Worm (Caenorhabditis elegans): ENCODE measurements around the gene soc-2.

soc-2 gene

DNA sequence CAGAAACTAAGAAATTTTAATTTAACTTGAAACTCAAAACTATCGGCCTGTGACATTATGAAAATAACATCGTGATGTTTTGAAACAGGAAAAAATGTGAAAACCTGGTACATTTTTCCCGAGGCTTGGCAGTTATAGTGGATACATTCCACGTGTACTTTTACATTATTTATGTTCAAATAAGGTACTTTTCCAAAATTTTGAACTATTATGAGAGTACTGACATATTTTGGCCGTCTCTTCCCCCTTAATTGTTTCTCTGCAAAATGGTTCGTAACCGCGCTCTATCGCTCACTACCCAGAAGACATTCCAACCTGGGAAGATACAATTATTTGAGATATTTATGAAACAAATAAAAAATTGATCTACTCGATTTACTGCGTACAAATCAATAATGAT is 2.5 kb downstream of the soc-2 start, which contains the start of gene C24D10.5:
Gene C24D10.5 (plus strand): TSS at position 301 of the 400 bp plus-strand sequence.
- TF ChIP-seq dao-5 (tag; optimal IDR thresholded peaks at IDR 0.05) (no peak), W03F9.2 (tag; optimal IDR thresholded peaks at IDR 0.05) (no peak), him-1 (tag; optimal IDR thresholded peaks at IDR 0.05) (no peak)

DNA sequence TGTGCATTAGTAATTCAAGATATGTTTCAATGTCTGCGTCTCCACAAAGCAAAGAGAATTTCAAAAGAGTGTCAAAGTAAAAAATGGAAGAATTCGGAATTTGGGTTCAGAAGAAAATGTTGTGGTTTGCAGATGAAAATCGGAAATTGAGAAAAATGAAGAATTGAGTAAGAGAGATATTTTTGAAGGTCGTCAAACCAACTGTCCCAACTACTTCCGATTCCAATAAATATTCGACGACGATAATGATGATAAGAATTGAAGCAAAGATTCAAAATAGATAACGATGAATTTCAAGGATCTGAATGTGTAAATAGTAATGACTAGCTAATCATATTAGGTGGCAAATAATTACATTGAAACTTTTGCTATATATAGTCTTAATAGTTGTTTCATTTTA is 12.3 kb downstream of the soc-2 start:
- TF ChIP-seq dao-5 (tag; optimal IDR thresholded peaks at IDR 0.05) (no peak), W03F9.2 (tag; optimal IDR thresholded peaks at IDR 0.05) (no peak), him-1 (tag; optimal IDR thresholded peaks at IDR 0.05) (no peak)

- TF ChIP-seq him-1 (tag; optimal IDR thresholded peaks at IDR 0.05), result no peak
Observed at ce11 chrIV:5139189-5139588, 13.1 kb downstream of the soc-2 start.

DNA sequence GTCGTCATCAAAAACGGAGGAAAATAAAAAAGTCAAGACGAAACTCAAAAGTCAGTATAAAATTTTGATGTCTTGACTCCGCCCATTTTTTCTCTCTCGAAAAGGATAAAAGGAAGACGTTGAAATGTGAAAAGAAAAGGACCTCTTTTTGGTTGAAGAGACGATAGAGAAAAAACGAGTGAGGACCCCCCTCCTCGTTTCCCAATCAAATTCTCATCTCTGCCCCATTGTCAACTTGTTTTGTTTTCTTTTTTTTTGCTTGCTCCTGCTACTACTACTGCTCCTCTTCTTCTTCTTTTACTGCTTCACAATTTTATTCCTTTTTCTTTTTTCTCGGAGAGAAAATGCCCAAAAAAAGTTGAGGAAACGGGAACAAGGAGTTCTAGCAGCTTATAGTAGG is 14.5 kb downstream of the soc-2 start:
- TF ChIP-seq W03F9.2 (tag; optimal IDR thresholded peaks at IDR 0.05) (no peak), dao-5 (tag; optimal IDR thresholded peaks at IDR 0.05) (no peak), him-1 (tag; optimal IDR thresholded peaks at IDR 0.05) (peak; percentile 11)

DNA sequence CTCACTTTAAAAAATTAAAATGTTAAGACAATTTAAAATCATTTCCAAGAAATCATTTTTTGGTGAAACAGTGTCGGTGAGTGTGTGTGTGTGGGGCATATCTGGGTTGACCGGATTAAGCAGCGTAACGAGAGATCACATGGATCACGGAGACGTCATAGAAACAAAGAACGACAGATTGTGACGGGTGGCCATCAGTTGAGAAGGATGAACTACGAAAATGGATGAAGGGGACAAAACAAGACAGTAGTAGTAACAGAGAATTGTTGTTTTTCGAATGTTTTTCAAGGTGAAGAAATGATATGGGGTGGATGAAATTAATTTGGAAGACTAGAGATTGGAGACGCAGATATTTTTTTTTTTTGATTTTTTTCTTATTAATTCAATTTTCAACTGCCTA is 15.8 kb downstream of the soc-2 start:
- TF ChIP-seq dao-5 (tag; optimal IDR thresholded peaks at IDR 0.05), result no peak
- TF ChIP-seq him-1 (tag; optimal IDR thresholded peaks at IDR 0.05), result no peak
- no peak for TF ChIP-seq W03F9.2 (tag; optimal IDR thresholded peaks at IDR 0.05)

DNA sequence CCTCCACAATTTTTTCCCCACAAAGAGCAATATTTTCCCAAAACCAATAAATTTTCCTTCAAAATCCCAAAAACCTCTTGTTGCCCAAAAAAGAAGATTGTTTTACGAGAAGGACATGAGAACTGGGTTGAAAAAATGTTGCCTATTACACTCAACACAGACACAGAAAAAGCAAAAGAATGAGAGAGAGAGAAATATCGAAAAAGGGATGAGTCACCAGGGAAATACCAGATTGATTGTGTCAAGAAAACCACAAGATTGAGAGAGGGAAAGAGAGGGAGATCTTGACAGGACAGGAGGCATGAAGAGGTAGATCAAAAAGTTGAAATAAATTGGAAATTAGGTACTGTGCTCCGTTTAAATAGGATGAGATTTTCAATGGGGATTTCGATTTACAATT is 17.5 kb downstream of the soc-2 start:
- no peak for TF ChIP-seq him-1 (tag; optimal IDR thresholded peaks at IDR 0.05)
- TF ChIP-seq dao-5 (tag; optimal IDR thresholded peaks at IDR 0.05), result no peak
- no peak for TF ChIP-seq W03F9.2 (tag; optimal IDR thresholded peaks at IDR 0.05)

ce11 chrIV:5133791-5134370 is 18.4 kb downstream of the soc-2 start:
- TF ChIP-seq dao-5 (tag; optimal IDR thresholded peaks at IDR 0.05) (no peak), W03F9.2 (tag; optimal IDR thresholded peaks at IDR 0.05) (no peak), him-1 (tag; optimal IDR thresholded peaks at IDR 0.05) (no peak)

DNA sequence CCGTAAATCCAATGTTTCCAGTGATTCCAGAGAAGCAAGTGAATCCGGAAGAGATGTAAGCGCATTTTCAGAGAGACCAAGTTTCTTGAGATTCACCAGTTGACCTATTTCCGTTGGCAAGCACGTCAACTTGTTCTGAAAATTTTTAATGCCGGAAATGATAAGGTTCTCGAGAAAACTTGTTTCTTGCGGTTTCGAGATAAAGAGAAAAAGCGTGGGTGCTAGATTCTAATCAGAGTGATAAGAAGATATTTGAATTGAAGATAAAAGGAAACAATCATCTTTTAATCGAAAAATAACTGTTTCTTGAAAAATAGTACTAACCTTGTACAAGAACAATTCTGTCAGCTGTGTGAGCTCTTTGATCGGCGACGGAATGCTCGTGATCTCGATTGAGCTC is 20.5 kb downstream of the soc-2 start:
- TF ChIP-seq him-1 (tag; optimal IDR thresholded peaks at IDR 0.05) (no peak), dao-5 (tag; optimal IDR thresholded peaks at IDR 0.05) (no peak), W03F9.2 (tag; optimal IDR thresholded peaks at IDR 0.05) (no peak)

- TF ChIP-seq him-1 (tag; optimal IDR thresholded peaks at IDR 0.05) (no peak), W03F9.2 (tag; optimal IDR thresholded peaks at IDR 0.05) (no peak), dao-5 (tag; optimal IDR thresholded peaks at IDR 0.05) (no peak)
Observed at ce11 chrIV:5121995-5122394, 30.3 kb downstream of the soc-2 start, which contains the start of gene tkr-3. Gene tkr-3, minus strand, starts transcription at chrIV:5122095.

DNA sequence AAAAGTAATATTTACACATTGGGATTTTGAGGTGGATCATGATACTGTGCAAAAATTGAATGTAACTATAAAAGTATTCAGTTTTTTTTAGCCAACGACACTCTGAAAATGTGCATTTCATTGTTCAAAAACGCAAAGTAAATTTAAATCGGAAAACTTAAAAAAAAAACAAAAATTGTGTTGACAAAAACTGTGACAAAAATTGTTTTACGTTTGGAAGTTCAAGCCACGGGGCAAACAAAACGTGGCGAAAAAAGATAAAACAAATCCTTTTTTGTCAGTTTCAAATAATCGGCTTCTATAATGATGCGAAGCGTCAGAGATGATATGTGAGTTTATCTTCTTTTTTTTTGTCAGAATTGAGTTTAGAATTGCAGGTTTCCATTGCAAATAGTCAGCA is 40.8 kb downstream of the soc-2 start, which contains the start of gene AC7.3:
Gene AC7.3 (plus strand): TSS at position 301 of the 400 bp plus-strand sequence.
- TF ChIP-seq him-1 (tag; optimal IDR thresholded peaks at IDR 0.05) (no peak), W03F9.2 (tag; optimal IDR thresholded peaks at IDR 0.05) (no peak)

DNA sequence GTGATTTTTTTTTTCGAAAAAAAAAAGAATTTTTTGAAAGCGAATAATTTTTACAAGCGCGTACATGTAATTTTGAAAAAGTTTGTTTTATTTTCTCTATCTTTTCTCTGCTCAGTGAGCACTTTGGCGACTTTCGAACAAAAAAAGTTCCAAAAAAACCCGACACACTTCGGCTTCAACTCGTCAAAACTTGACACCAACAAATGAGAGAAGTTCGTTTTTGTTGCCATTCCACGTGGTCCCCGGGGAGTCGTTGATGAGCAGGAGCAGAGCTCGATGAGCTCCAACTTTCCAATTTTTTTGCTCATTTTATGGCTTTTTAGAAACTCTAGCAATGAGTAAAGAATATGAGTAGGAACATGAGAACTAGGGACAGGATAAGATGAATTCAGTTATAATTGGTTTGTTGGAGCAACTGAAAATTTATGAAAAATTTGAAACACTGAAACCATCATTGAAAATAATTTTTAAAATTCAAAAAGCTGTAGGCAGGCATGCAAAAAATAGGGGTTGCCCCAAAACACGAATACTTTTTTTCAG is 41.8 kb downstream of the soc-2 start:
- TF ChIP-seq W03F9.2 (tag; optimal IDR thresholded peaks at IDR 0.05) (no peak), dao-5 (tag; optimal IDR thresholded peaks at IDR 0.05) (no peak), him-1 (tag; optimal IDR thresholded peaks at IDR 0.05) (no peak)

DNA sequence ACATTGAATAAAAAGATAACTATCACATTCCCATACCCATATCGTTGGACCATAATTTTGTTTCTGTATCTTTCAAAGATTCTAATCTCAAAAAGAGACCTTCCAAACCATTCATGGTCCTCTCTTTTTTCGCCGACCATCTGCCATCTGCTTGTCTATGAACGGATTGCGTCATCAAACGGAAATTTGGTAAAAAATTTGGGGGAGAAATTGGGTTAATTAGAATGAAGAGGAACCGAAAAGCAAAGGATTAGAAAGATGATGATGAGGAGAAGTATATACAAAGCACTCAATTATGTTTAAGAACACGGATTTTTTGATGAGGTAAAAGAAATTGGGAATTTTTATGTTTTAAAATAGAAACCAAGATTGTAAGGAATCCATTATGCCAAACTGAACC is 42.3 kb downstream of the soc-2 start:
- TF ChIP-seq W03F9.2 (tag; optimal IDR thresholded peaks at IDR 0.05) (no peak), dao-5 (tag; optimal IDR thresholded peaks at IDR 0.05) (no peak), him-1 (tag; optimal IDR thresholded peaks at IDR 0.05) (no peak)

ce11 chrIV:5108971-5109370 is 43.3 kb downstream of the soc-2 start:
- TF ChIP-seq dao-5 (tag; optimal IDR thresholded peaks at IDR 0.05), result no peak
- no peak for TF ChIP-seq W03F9.2 (tag; optimal IDR thresholded peaks at IDR 0.05)
- no peak for TF ChIP-seq him-1 (tag; optimal IDR thresholded peaks at IDR 0.05)

DNA sequence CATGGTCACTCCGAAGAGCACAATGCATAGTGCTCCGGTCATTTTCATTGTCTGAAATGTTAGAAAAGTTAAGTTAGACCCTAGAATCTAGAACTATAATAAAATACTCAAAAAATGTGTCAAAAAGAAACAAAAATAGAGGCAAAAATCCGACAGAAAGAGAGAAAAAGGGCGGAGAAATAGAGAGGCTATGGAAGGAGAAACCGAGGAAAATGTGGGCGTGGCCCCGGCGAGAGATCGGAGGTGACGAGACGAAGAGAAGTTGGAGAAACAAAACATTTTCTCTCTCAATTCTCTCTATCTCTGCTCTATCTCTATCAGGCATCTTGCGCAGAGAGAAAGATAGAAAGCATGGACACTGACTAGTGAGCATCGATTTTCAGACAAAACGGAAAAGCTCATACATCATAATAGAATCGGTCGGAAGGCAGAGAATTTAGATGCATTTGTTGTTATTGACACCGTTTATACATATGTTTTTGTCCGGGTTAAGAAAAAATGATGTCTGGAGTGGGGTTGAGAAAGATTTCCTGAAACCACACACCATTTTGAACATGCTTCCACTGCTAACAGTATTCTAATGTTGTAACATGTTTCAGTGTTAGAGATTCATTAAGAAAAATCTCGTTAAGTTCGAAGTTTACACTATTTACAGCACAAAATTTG is 48.9 kb downstream of the soc-2 start, which contains the start of gene C02B10.3:
Gene C02B10.3 (minus strand): TSS at position 51 of the 666 bp plus-strand sequence.
- TF ChIP-seq dao-5 (tag; optimal IDR thresholded peaks at IDR 0.05) (no peak), W03F9.2 (tag; optimal IDR thresholded peaks at IDR 0.05) (no peak), him-1 (tag; optimal IDR thresholded peaks at IDR 0.05) (peak; percentile 48)

All from whole organism, L4/young adult.